Fruit fly (Drosophila melanogaster) whole organism, embryonic: Measurements from ENCODE around the gene CG6415.

Experiments used
- Adf1 ChIP-seq: fragments of 200-800 bp; sonication (Bioruptor generic); IDR thresholded peaks from 2 replicates; pipeline ENCODE4 v1.3.6; 2022; ENCODE audit warnings: missing biosample characterization, missing genetic modification characterization
- Antp ChIP-seq: fragments of 200-800 bp; sonication (Bioruptor generic); optimal IDR thresholded peaks from 3 replicates; lab custom pipeline; 2016; ENCODE audit warnings: missing biosample characterization, missing genetic modification characterization
- CG10267 ChIP-seq: fragments of 200-800 bp; sonication (Bioruptor generic); optimal IDR thresholded peaks from 2 replicates; lab custom pipeline; 2018; ENCODE audit warnings: missing biosample characterization, mild to moderate bottlenecking, missing genetic modification characterization, moderate library complexity
- CG10321 ChIP-seq: fragments of 200-800 bp; sonication (Bioruptor generic); IDR thresholded peaks from 2 replicates; pipeline ENCODE4 v1.3.6; 2022; ENCODE audit warnings: missing biosample characterization, missing genetic modification characterization
- CG10543 ChIP-seq: fragments of 200-800 bp; sonication (Bioruptor generic); optimal IDR thresholded peaks from 3 replicates; lab custom pipeline; 2017; ENCODE audit warnings: missing biosample characterization, mild to moderate bottlenecking, missing genetic modification characterization, moderate library complexity
- CG11560 ChIP-seq: fragments of 200-800 bp; sonication (Bioruptor generic); IDR thresholded peaks from 3 replicates; pipeline ENCODE4 v1.3.6; 2022; ENCODE audit warnings: missing biosample characterization, missing genetic modification characterization
- CG11696 ChIP-seq: fragments of 200-800 bp; sonication (Bioruptor generic); IDR thresholded peaks from 2 replicates; pipeline ENCODE4 v1.3.6; 2022; ENCODE audit warnings: missing biosample characterization, missing genetic modification characterization
- CG1233 ChIP-seq: fragments of 200-800 bp; sonication (Bioruptor generic); optimal IDR thresholded peaks from 4 replicates; lab custom pipeline; 2018; ENCODE audit warnings: missing biosample characterization, mild to moderate bottlenecking, missing genetic modification characterization
- CG13123 ChIP-seq: fragments of 200-800 bp; sonication (Bioruptor generic); optimal IDR thresholded peaks from 2 replicates; lab custom pipeline; 2016; ENCODE audit warnings: missing biosample characterization, missing genetic modification characterization
- CG1529 ChIP-seq: fragments of 200-800 bp; sonication (Bioruptor generic); optimal IDR thresholded peaks from 3 replicates; lab custom pipeline; 2018; ENCODE audit warnings: missing biosample characterization, missing genetic modification characterization
- CG1603 ChIP-seq: fragments of 200-800 bp; sonication (Bioruptor generic); optimal IDR thresholded peaks from 2 replicates; lab custom pipeline; 2019; ENCODE audit warnings: missing biosample characterization, mild to moderate bottlenecking, missing genetic modification characterization, moderate library complexity
- CG16863 ChIP-seq: fragments of 200-800 bp; sonication (Bioruptor generic); optimal IDR thresholded peaks from 3 replicates; lab custom pipeline; 2016; ENCODE audit warnings: missing biosample characterization, missing genetic modification characterization
- CG17328 ChIP-seq: fragments of 200-800 bp; sonication (Bioruptor generic); IDR thresholded peaks from 2 replicates; pipeline ENCODE4 v1.3.6; 2022; ENCODE audit warnings: missing biosample characterization, missing genetic modification characterization
- CG17612 ChIP-seq: fragments of 200-800 bp; sonication (Bioruptor generic); IDR thresholded peaks from 2 replicates; pipeline ENCODE4 v1.3.6; 2022; ENCODE audit warnings: missing biosample characterization, missing genetic modification characterization
- CG18476 ChIP-seq: fragments of 200-800 bp; sonication (Bioruptor generic); optimal IDR thresholded peaks from 2 replicates; lab custom pipeline; 2016; ENCODE audit warnings: missing biosample characterization, mild to moderate bottlenecking, missing genetic modification characterization
- CG30403 ChIP-seq: fragments of 200-800 bp; sonication (Bioruptor generic); optimal IDR thresholded peaks from 3 replicates; lab custom pipeline; 2016; ENCODE audit warnings: missing biosample characterization, missing genetic modification characterization
- CG34376 ChIP-seq: fragments of 200-800 bp; sonication (Bioruptor generic); optimal IDR thresholded peaks from 2 replicates; lab custom pipeline; 2018; ENCODE audit warnings: missing biosample characterization, mild to moderate bottlenecking, missing genetic modification characterization
- CG3838 ChIP-seq: fragments of 200-800 bp; sonication (Bioruptor generic); optimal IDR thresholded peaks from 3 replicates; lab custom pipeline; 2016; ENCODE audit warnings: missing biosample characterization, missing genetic modification characterization
- CG42726 ChIP-seq: fragments of 200-800 bp; sonication (Bioruptor generic); IDR thresholded peaks from 2 replicates; pipeline ENCODE4 v1.3.6; 2022; ENCODE audit warnings: missing biosample characterization, missing genetic modification characterization; ENCODE audit not compliant: partially characterized antibody
- CG4707 ChIP-seq: fragments of 200-800 bp; sonication (Bioruptor generic); optimal IDR thresholded peaks from 2 replicates; lab custom pipeline; 2018; ENCODE audit warnings: missing biosample characterization, mild to moderate bottlenecking, missing genetic modification characterization, moderate library complexity
- CG4730 ChIP-seq: fragments of 200-800 bp; sonication (Bioruptor generic); IDR thresholded peaks from 2 replicates; pipeline ENCODE4 v1.3.6; 2022; ENCODE audit warnings: missing biosample characterization, missing genetic modification characterization
- CG6254 ChIP-seq: fragments of 200-800 bp; sonication (Bioruptor generic); optimal IDR thresholded peaks from 3 replicates; lab custom pipeline; 2017; ENCODE audit warnings: mild to moderate bottlenecking, missing biosample characterization, missing genetic modification reagents, missing genetic modification characterization
- CG7556 ChIP-seq: fragments of 200-800 bp; sonication (Bioruptor generic); optimal IDR thresholded peaks from 2 replicates; lab custom pipeline; 2017; ENCODE audit warnings: missing biosample characterization, mild to moderate bottlenecking, missing genetic modification characterization
- CG8478 ChIP-seq: fragments of >200 bp; optimal IDR thresholded peaks from 2 replicates; lab custom pipeline; 2018
- CG9727 ChIP-seq: fragments of 200-800 bp; sonication (Bioruptor generic); optimal IDR thresholded peaks from 3 replicates; lab custom pipeline; 2017; ENCODE audit warnings: missing biosample characterization, mild to moderate bottlenecking, missing genetic modification characterization
- CG9876 ChIP-seq: fragments of 200-800 bp; sonication (Bioruptor generic); optimal IDR thresholded peaks from 2 replicates; lab custom pipeline; 2016; ENCODE audit warnings: missing biosample characterization, missing genetic modification characterization
- Fer2 ChIP-seq: fragments of 200-800 bp; sonication (Bioruptor generic); optimal IDR thresholded peaks from 2 replicates; lab custom pipeline; 2018; ENCODE audit warnings: missing biosample characterization, mild to moderate bottlenecking, missing genetic modification characterization, moderate library complexity
- GATAe ChIP-seq: fragments of 200-800 bp; sonication (Bioruptor generic); conservative IDR thresholded peaks from 2 replicates; pipeline ENCODE4 v1.3.6; 2022; ENCODE audit warnings: missing biosample characterization, missing genetic modification characterization
- H15 ChIP-seq: fragments of 200-800 bp; sonication (Bioruptor generic); IDR thresholded peaks from 3 replicates; pipeline ENCODE4 v1.3.6; 2022; ENCODE audit warnings: missing biosample characterization, missing genetic modification characterization
- MTF-1 ChIP-seq: fragments of 200-800 bp; sonication (Bioruptor generic); optimal IDR thresholded peaks from 2 replicates; lab custom pipeline; 2018; ENCODE audit warnings: missing biosample characterization, mild to moderate bottlenecking, missing genetic modification characterization, borderline replicate concordance
- Mes4 ChIP-seq: fragments of 200-800 bp; sonication (Bioruptor generic); optimal IDR thresholded peaks from 2 replicates; lab custom pipeline; 2016; ENCODE audit warnings: missing biosample characterization, missing genetic modification characterization
- NK7.1 ChIP-seq: fragments of 200-800 bp; sonication (Bioruptor generic); optimal IDR thresholded peaks from 3 replicates; lab custom pipeline; 2016; ENCODE audit warnings: missing biosample characterization, missing genetic modification characterization
- Neu2 ChIP-seq: fragments of 200-800 bp; sonication (Bioruptor generic); optimal IDR thresholded peaks from 3 replicates; lab custom pipeline; 2016; ENCODE audit warnings: missing biosample characterization, missing genetic modification characterization, borderline replicate concordance
- Sry-β ChIP-seq: fragments of 200-800 bp; sonication (Bioruptor generic); optimal IDR thresholded peaks from 2 replicates; lab custom pipeline; 2018; ENCODE audit warnings: missing biosample characterization, mild to moderate bottlenecking, missing genetic modification characterization, moderate library complexity
- Taf1 ChIP-seq: fragments of 200-800 bp; sonication (Bioruptor generic); IDR thresholded peaks from 2 replicates; pipeline ENCODE4 v1.3.6; 2022; ENCODE audit warnings: missing biosample characterization, missing genetic modification characterization
- ara ChIP-seq: fragments of 200-800 bp; sonication (Bioruptor generic); IDR thresholded peaks from 2 replicates; pipeline ENCODE4 v1.3.6; 2022; ENCODE audit warnings: missing biosample characterization, missing genetic modification characterization
- br ChIP-seq: fragments of >200 bp; optimal IDR thresholded peaks from 2 replicates; lab custom pipeline; 2017
- bsh ChIP-seq, 2 experiments: fragments of 200-800 bp; sonication (Bioruptor generic); optimal IDR thresholded peaks; 2 replicates each; lab custom pipeline; 2017 to 2018; ENCODE audit warnings: mild to moderate bottlenecking in 2 of 2, missing biosample characterization in 2 of 2, missing genetic modification characterization in 2 of 2, moderate library complexity in 1 of 2
- btn ChIP-seq: fragments of 200-800 bp; sonication (Bioruptor generic); optimal IDR thresholded peaks from 2 replicates; lab custom pipeline; 2016; ENCODE audit warnings: missing biosample characterization, missing genetic modification characterization
- croc ChIP-seq: fragments of 200-800 bp; sonication (Bioruptor generic); conservative IDR thresholded peaks from 3 replicates; pipeline ENCODE4 v1.3.6; 2022; ENCODE audit warnings: missing biosample characterization, missing genetic modification characterization
- dati ChIP-seq: fragments of 200-800 bp; sonication (Bioruptor generic); IDR thresholded peaks from 2 replicates; pipeline ENCODE4 v1.3.6; 2022; ENCODE audit warnings: missing biosample characterization, missing genetic modification characterization
- nerfin-2 ChIP-seq: fragments of 200-800 bp; sonication (Bioruptor generic); IDR thresholded peaks from 2 replicates; pipeline ENCODE4 v1.3.6; 2022; ENCODE audit warnings: missing biosample characterization, missing genetic modification characterization; ENCODE audit not compliant: partially characterized antibody
- nmo ChIP-seq: fragments of 200-800 bp; sonication (Bioruptor generic); optimal IDR thresholded peaks from 2 replicates; lab custom pipeline; 2018; ENCODE audit warnings: missing biosample characterization, mild to moderate bottlenecking, missing genetic modification characterization, moderate library complexity
- oc ChIP-seq: fragments of 200-800 bp; sonication (Bioruptor generic); optimal IDR thresholded peaks from 2 replicates; lab custom pipeline; 2018; ENCODE audit warnings: missing biosample characterization, mild to moderate bottlenecking, missing genetic modification characterization, moderate library complexity
- pho ChIP-seq: fragments of 200-800 bp; sonication (Bioruptor generic); optimal IDR thresholded peaks from 2 replicates; lab custom pipeline; 2016; ENCODE audit warnings: missing biosample characterization, missing genetic modification characterization
- pros ChIP-seq: fragments of 200-800 bp; sonication (Bioruptor generic); optimal IDR thresholded peaks from 3 replicates; lab custom pipeline; 2019; ENCODE audit warnings: missing biosample characterization, mild to moderate bottlenecking, missing genetic modification characterization, moderate library complexity
- ro ChIP-seq: fragments of 200-800 bp; sonication (Bioruptor generic); IDR thresholded peaks from 2 replicates; pipeline ENCODE4 v1.3.6; 2022; ENCODE audit warnings: missing biosample characterization, missing genetic modification characterization
- sc ChIP-seq, 3 experiments: fragments of >200 bp in 2 of 3; fragments of 200-800 bp in 1 of 3; sonication (Bioruptor generic) in 1 of 3; optimal IDR thresholded peaks; 2 replicates in 2 of 3; 3 replicates in 1 of 3; lab custom pipeline; 2017; ENCODE audit warnings: mild to moderate bottlenecking in 1 of 3, missing biosample characterization in 1 of 3, missing genetic modification characterization in 1 of 3, missing genetic modification reagents in 1 of 3
- sob ChIP-seq: fragments of 200-800 bp; sonication (Bioruptor generic); IDR thresholded peaks from 2 replicates; pipeline ENCODE4 v1.3.6; 2022; ENCODE audit warnings: missing biosample characterization, missing genetic modification characterization
- wdn ChIP-seq: fragments of 200-800 bp; sonication (Bioruptor generic); IDR thresholded peaks from 2 replicates; pipeline ENCODE4 v1.3.6; 2022; ENCODE audit warnings: missing biosample characterization, missing genetic modification characterization
- zen ChIP-seq: fragments of 200-800 bp; sonication (Bioruptor generic); optimal IDR thresholded peaks from 3 replicates; lab custom pipeline; 2018; ENCODE audit warnings: missing biosample characterization, mild to moderate bottlenecking, missing genetic modification characterization, moderate library complexity

Gene CG6415

DNA sequence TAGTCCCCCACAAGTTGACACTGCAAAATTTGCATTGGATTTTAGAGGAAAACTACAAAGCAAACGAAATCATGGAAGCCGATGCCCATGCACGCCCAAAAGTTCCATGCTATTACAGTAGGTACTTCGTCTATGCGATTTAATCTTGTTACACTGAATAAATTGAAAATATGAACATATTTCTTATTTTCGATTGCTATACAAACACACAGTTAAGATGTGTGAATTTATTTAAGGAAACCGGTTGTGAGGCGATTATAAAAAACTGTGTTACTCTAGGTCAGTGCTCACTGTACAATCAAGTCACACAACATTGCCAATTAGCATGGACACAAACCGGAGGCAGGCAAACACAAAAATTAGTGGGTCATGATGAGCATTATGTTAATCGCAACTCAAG is 37.8 kb upstream of the CG6415 start (continued):
- TF ChIP-seq btn (peak; percentile 14), Mes4 (peak; percentile 66), zen (peak; percentile 57), oc (tag; lab: Kevin White, UChicago) (peak; percentile 57), MTF-1 (peak; percentile 7), sob (peak; percentile 87), CG17328 (GFP tag; lab: Robert Waterston, UW) (peak; percentile 75), ro (GFP tag; lab: Robert Waterston, UW) (peak; percentile 75), CG42726 (GFP tag; lab: Robert Waterston, UW) (no peak), CG10543 (GFP tag; lab: Kevin White, UChicago) (no peak), CG13123 (peak; percentile 25), Antp (GFP tag; lab: Kevin White, UChicago) (peak; percentile 82), br (lab: Kevin White, UChicago) (no peak), CG34376 (GFP tag; lab: Kevin White, UChicago) (no peak), Fer2 (tag; lab: Kevin White, UChicago) (no peak), pros (GFP tag; lab: Kevin White, UChicago) (no peak), pho (GFP tag; lab: Kevin White, UChicago) (peak; percentile 56), croc (GFP tag; lab: Robert Waterston, UW) (peak; percentile 53; the same call in 1 of the 3 replicates), wdn (GFP tag; lab: Robert Waterston, UW) (peak; percentile 64), Adf1 (GFP tag; lab: Robert Waterston, UW) (peak; percentile 25; the same call in 1 of the 2 replicates), CG9727 (GFP tag; lab: Kevin White, UChicago) (peak; percentile 52), CG18476 (peak; percentile 37), bsh (GFP tag; optimal IDR thresholded peaks at IDR 0.05; lab: Kevin White, UChicago) (peak in 1 of 2 experiments; percentile 74), Sry-β (no peak), CG9876 (GFP tag; lab: Kevin White, UChicago) (peak; percentile 55), Neu2 (GFP tag; lab: Kevin White, UChicago) (no peak), nerfin-2 (GFP tag; lab: Robert Waterston, UW) (no peak), CG4707 (no peak), CG4730 (peak; percentile 89), dati (peak; percentile 6; the same call in 1 of the 2 replicates), CG11696 (GFP tag; lab: Robert Waterston, UW) (peak; percentile 76), CG7556 (GFP tag; lab: Kevin White, UChicago) (peak; percentile 55), CG30403 (peak; percentile 80), CG10267 (tag; lab: Kevin White, UChicago) (peak; percentile 55), CG11560 (tag; lab: Robert Waterston, UW) (peak; percentile 54; the same call in 1 of the 3 replicates), H15 (GFP tag; lab: Robert Waterston, UW) (peak; percentile 85), ara (GFP tag; lab: Robert Waterston, UW) (peak; percentile 79), sc (optimal IDR thresholded peaks at IDR 0.05; lab: Kevin White, UChicago) (no peak), sc (GFP tag; optimal IDR thresholded peaks at IDR 0.05; lab: Kevin White, UChicago) (no peak), CG1233 (GFP tag; lab: Kevin White, UChicago) (peak; percentile 60), CG1529 (peak; percentile 14), nmo (GFP tag; lab: Kevin White, UChicago) (peak; percentile 67), NK7.1 (peak; percentile 2), CG1603 (tag; lab: Kevin White, UChicago) (peak; percentile 81), CG16863 (GFP tag; lab: Kevin White, UChicago) (peak; percentile 79), CG17612 (GFP tag; lab: Robert Waterston, UW) (peak; percentile 33; the same call in 1 of the 2 replicates), CG8478 (lab: Kevin White, UChicago) (no peak), CG10321 (GFP tag; lab: Robert Waterston, UW) (peak; percentile 48; the same call in 1 of the 2 replicates), CG3838 (GFP tag; lab: Kevin White, UChicago) (peak; percentile 64), Taf1 (peak; percentile 41; the same call in 1 of the 2 replicates), CG6254 (no peak), GATAe (GFP tag; lab: Robert Waterston, UW) (no peak)
